Fruit fly (Drosophila melanogaster): Measurements from ENCODE around the gene CG15546.

dm6 chr3R:30840741-30841140 is 35.2 kb downstream of the CG15546 start:
- TF ChIP-seq CG8478 (optimal IDR thresholded peaks at IDR 0.05) (no peak), CG12236 (GFP tag; optimal IDR thresholded peaks at IDR 0.05) (no peak)
